Fruit fly (Drosophila melanogaster) whole organism, prepupa: Measurements from ENCODE around the gene Adk2.

Experiments
- Blimp-1 ChIP-seq: fragments of 200-800 bp; sonication (Bioruptor generic); optimal IDR thresholded peaks from 3 replicates; lab custom pipeline; 2017; ENCODE audit warnings: missing biosample characterization, missing genetic modification characterization, mild to moderate bottlenecking, moderate library complexity, missing genetic modification reagents
- CG10631 ChIP-seq: fragments of 200-800 bp; sonication (Bioruptor generic); optimal IDR thresholded peaks from 2 replicates; lab custom pipeline; 2016; ENCODE audit warnings: missing biosample characterization, missing genetic modification characterization
- CG10669 ChIP-seq: fragments of 200-800 bp; sonication (Bioruptor generic); optimal IDR thresholded peaks from 3 replicates; lab custom pipeline; 2018; ENCODE audit warnings: missing biosample characterization, mild to moderate bottlenecking, missing genetic modification characterization, moderate library complexity
- CG11762 ChIP-seq: fragments of 200-800 bp; sonication (Bioruptor generic); optimal IDR thresholded peaks from 3 replicates; lab custom pipeline; 2016; ENCODE audit warnings: missing biosample characterization, missing genetic modification characterization; ENCODE audit not compliant: insufficient read depth
- CG11902 ChIP-seq: fragments of 200-800 bp; sonication (Bioruptor generic); optimal IDR thresholded peaks from 3 replicates; lab custom pipeline; 2016; ENCODE audit warnings: missing biosample characterization, missing genetic modification characterization
- CG15336 ChIP-seq: fragments of 200-800 bp; sonication (Bioruptor generic); IDR thresholded peaks from 2 replicates; pipeline ENCODE4 v1.3.6; 2022; ENCODE audit warnings: missing biosample characterization, missing genetic modification characterization
- CG1621 ChIP-seq: fragments of 200-800 bp; sonication (Bioruptor generic); optimal IDR thresholded peaks from 3 replicates; lab custom pipeline; 2018; ENCODE audit warnings: missing biosample characterization, mild to moderate bottlenecking, missing genetic modification characterization
- CG16779 ChIP-seq: fragments of 200-800 bp; sonication (Bioruptor generic); optimal IDR thresholded peaks from 3 replicates; lab custom pipeline; 2017; ENCODE audit warnings: missing biosample characterization, mild to moderate bottlenecking, missing genetic modification characterization
- CG3032 ChIP-seq: fragments of 200-800 bp; optimal IDR thresholded peaks from 2 replicates; lab custom pipeline; 2019; ENCODE audit warnings: missing biosample characterization, mild to moderate bottlenecking, missing genetic modification characterization, moderate library complexity
- CG31627 ChIP-seq: fragments of 200-800 bp; sonication (Bioruptor generic); optimal IDR thresholded peaks from 3 replicates; lab custom pipeline; 2016; ENCODE audit warnings: missing biosample characterization, missing genetic modification characterization
- CG32006 ChIP-seq: fragments of 200-800 bp; sonication (Bioruptor generic); optimal IDR thresholded peaks from 3 replicates; lab custom pipeline; 2017; ENCODE audit warnings: missing biosample characterization, mild to moderate bottlenecking, missing genetic modification characterization
- CG34406 ChIP-seq: fragments of 200-800 bp; sonication (Bioruptor generic); optimal IDR thresholded peaks from 3 replicates; lab custom pipeline; 2016; ENCODE audit warnings: missing biosample characterization, missing genetic modification characterization
- CG3919 ChIP-seq: fragments of 200-800 bp; sonication (Bioruptor generic); optimal IDR thresholded peaks from 3 replicates; lab custom pipeline; 2016; ENCODE audit warnings: missing biosample characterization, missing genetic modification characterization
- CG4318 ChIP-seq: fragments of 200-800 bp; sonication (Bioruptor generic); optimal IDR thresholded peaks from 3 replicates; lab custom pipeline; 2017; ENCODE audit warnings: missing biosample characterization, mild to moderate bottlenecking, missing genetic modification characterization
- CG6163 ChIP-seq: fragments of 200-800 bp; sonication (Bioruptor generic); IDR thresholded peaks from 3 replicates; pipeline ENCODE4 v1.3.6; 2022; ENCODE audit warnings: missing biosample characterization, missing genetic modification characterization
- CG6276 ChIP-seq: fragments of 200-800 bp; sonication (Bioruptor generic); optimal IDR thresholded peaks from 2 replicates; lab custom pipeline; 2017; ENCODE audit warnings: missing biosample characterization, mild to moderate bottlenecking, missing genetic modification characterization
- CG6808 ChIP-seq: fragments of 200-800 bp; sonication (Bioruptor generic); optimal IDR thresholded peaks from 3 replicates; lab custom pipeline; 2017; ENCODE audit warnings: missing biosample characterization, missing genetic modification characterization, mild to moderate bottlenecking, moderate library complexity, missing genetic modification reagents
- CG7368 ChIP-seq: fragments of 200-800 bp; sonication (Bioruptor generic); optimal IDR thresholded peaks from 3 replicates; lab custom pipeline; 2016; ENCODE audit warnings: missing biosample characterization, missing genetic modification characterization
- CG8119 ChIP-seq: fragments of 200-800 bp; sonication (Bioruptor generic); IDR thresholded peaks from 3 replicates; pipeline ENCODE4 v1.3.6; 2022; ENCODE audit warnings: missing biosample characterization, missing genetic modification characterization
- CG8319 ChIP-seq: fragments of 200-800 bp; sonication (Bioruptor generic); optimal IDR thresholded peaks from 3 replicates; lab custom pipeline; 2016; ENCODE audit warnings: missing biosample characterization, missing genetic modification characterization
- CG8632 ChIP-seq: fragments of 200-800 bp; sonication (Bioruptor generic); optimal IDR thresholded peaks from 3 replicates; lab custom pipeline; 2016; ENCODE audit warnings: missing biosample characterization, missing genetic modification characterization
- CG9139 ChIP-seq: fragments of 200-800 bp; sonication (Bioruptor generic); optimal IDR thresholded peaks from 3 replicates; lab custom pipeline; 2017; ENCODE audit warnings: missing biosample characterization, mild to moderate bottlenecking, missing genetic modification characterization
- Eip75B ChIP-seq: fragments of 200-800 bp; sonication (Bioruptor generic); optimal IDR thresholded peaks from 3 replicates; lab custom pipeline; 2016; ENCODE audit warnings: missing biosample characterization, missing genetic modification characterization
- Eip78C ChIP-seq: fragments of 200-800 bp; sonication (Bioruptor generic); peaks from one replicate; lab custom pipeline; 2016; ENCODE audit warnings: missing biosample characterization, missing genetic modification characterization
- Eip93F ChIP-seq: fragments of 200-800 bp; sonication (Bioruptor generic); optimal IDR thresholded peaks from 2 replicates; lab custom pipeline; 2016; ENCODE audit warnings: missing biosample characterization, mild to moderate bottlenecking, missing genetic modification characterization
- Ets21C ChIP-seq: fragments of 200-800 bp; sonication (Bioruptor generic); optimal IDR thresholded peaks from 3 replicates; lab custom pipeline; 2016; ENCODE audit warnings: missing biosample characterization, missing genetic modification characterization
- Ets96B ChIP-seq: fragments of 200-800 bp; optimal IDR thresholded peaks from 2 replicates; lab custom pipeline; 2019; ENCODE audit warnings: missing biosample characterization, mild to moderate bottlenecking, missing genetic modification characterization, moderate library complexity
- Gug ChIP-seq: fragments of 200-800 bp; sonication (Bioruptor generic); IDR thresholded peaks from 2 replicates; pipeline ENCODE4 v1.3.6; 2022; ENCODE audit warnings: missing biosample characterization, missing genetic modification characterization
- Hr39 ChIP-seq: fragments of 200-800 bp; sonication (Bioruptor generic); optimal IDR thresholded peaks from 2 replicates; lab custom pipeline; 2016; ENCODE audit warnings: missing biosample characterization, missing genetic modification characterization
- Lpt ChIP-seq: fragments of 200-800 bp; sonication (Bioruptor generic); optimal IDR thresholded peaks from 3 replicates; lab custom pipeline; 2016; ENCODE audit warnings: missing biosample characterization, missing genetic modification characterization
- Met ChIP-seq: fragments of 200-800 bp; sonication (Bioruptor generic); optimal IDR thresholded peaks from 3 replicates; lab custom pipeline; 2016; ENCODE audit warnings: missing biosample characterization, missing genetic modification characterization
- OdsH ChIP-seq: fragments of 200-800 bp; sonication (Bioruptor generic); optimal IDR thresholded peaks from 3 replicates; lab custom pipeline; 2016; ENCODE audit warnings: missing biosample characterization, missing genetic modification characterization
- Sox102F ChIP-seq: fragments of 200-800 bp; sonication (Bioruptor generic); optimal IDR thresholded peaks from 2 replicates; lab custom pipeline; 2016; ENCODE audit warnings: missing biosample characterization, mild to moderate bottlenecking, missing genetic modification characterization
- Sox14 ChIP-seq: fragments of 200-800 bp; sonication (Bioruptor generic); optimal IDR thresholded peaks from 3 replicates; lab custom pipeline; 2016; ENCODE audit warnings: missing biosample characterization, missing genetic modification characterization
- Sox15 ChIP-seq: fragments of 200-800 bp; sonication (Bioruptor generic); optimal IDR thresholded peaks from 3 replicates; lab custom pipeline; 2016; ENCODE audit warnings: missing biosample characterization, missing genetic modification characterization
- achi ChIP-seq: fragments of 200-800 bp; sonication (Bioruptor generic); optimal IDR thresholded peaks from 3 replicates; lab custom pipeline; 2016; ENCODE audit warnings: missing biosample characterization, missing genetic modification characterization
- acj6 ChIP-seq: fragments of 200-800 bp; sonication (Bioruptor generic); optimal IDR thresholded peaks from 3 replicates; lab custom pipeline; 2016; ENCODE audit warnings: missing biosample characterization, missing genetic modification characterization
- dac ChIP-seq: fragments of 200-800 bp; sonication (Bioruptor generic); optimal IDR thresholded peaks from 2 replicates; lab custom pipeline; 2017; ENCODE audit warnings: missing biosample characterization, mild to moderate bottlenecking, missing genetic modification characterization
- dsx ChIP-seq: fragments of 200-800 bp; optimal IDR thresholded peaks from 3 replicates; lab custom pipeline; 2019; ENCODE audit warnings: missing biosample characterization, mild to moderate bottlenecking, missing genetic modification characterization, moderate library complexity; ENCODE audit not compliant: poor library complexity, severe bottlenecking
- eg ChIP-seq: fragments of 200-800 bp; sonication (Bioruptor generic); IDR thresholded peaks from 3 replicates; pipeline ENCODE4 v1.3.6; 2022; ENCODE audit warnings: missing biosample characterization, missing genetic modification characterization
- esn ChIP-seq: fragments of 200-800 bp; sonication (Bioruptor generic); optimal IDR thresholded peaks from 2 replicates; lab custom pipeline; 2016; ENCODE audit warnings: missing biosample characterization, mild to moderate bottlenecking, missing genetic modification characterization, moderate library complexity
- fd59A ChIP-seq: fragments of 200-800 bp; sonication (Bioruptor generic); optimal IDR thresholded peaks from 2 replicates; lab custom pipeline; 2017; ENCODE audit warnings: missing biosample characterization, mild to moderate bottlenecking, missing genetic modification characterization, missing genetic modification reagents
- fd85E ChIP-seq: fragments of 200-800 bp; sonication (Bioruptor generic); optimal IDR thresholded peaks from 3 replicates; lab custom pipeline; 2016; ENCODE audit warnings: missing biosample characterization, missing genetic modification characterization
- fkh ChIP-seq: fragments of 200-800 bp; sonication (Bioruptor generic); optimal IDR thresholded peaks from 3 replicates; lab custom pipeline; 2017; ENCODE audit warnings: missing biosample characterization, mild to moderate bottlenecking, missing genetic modification characterization, moderate library complexity
- lz ChIP-seq: fragments of 200-800 bp; sonication (Bioruptor generic); optimal IDR thresholded peaks from 3 replicates; lab custom pipeline; 2016; ENCODE audit warnings: missing biosample characterization, missing genetic modification characterization
- net ChIP-seq: fragments of 200-800 bp; sonication (Bioruptor generic); optimal IDR thresholded peaks from 3 replicates; lab custom pipeline; 2016; ENCODE audit warnings: missing biosample characterization, missing genetic modification characterization
- pdm3 ChIP-seq: fragments of 200-800 bp; sonication (Bioruptor generic); optimal IDR thresholded peaks from 3 replicates; lab custom pipeline; 2016; ENCODE audit warnings: missing biosample characterization, missing genetic modification characterization
- spab ChIP-seq: fragments of 200-800 bp; sonication (Bioruptor generic); optimal IDR thresholded peaks from 2 replicates; lab custom pipeline; 2017; ENCODE audit warnings: missing biosample characterization, mild to moderate bottlenecking, missing genetic modification characterization, missing genetic modification reagents
- ss ChIP-seq, 2 experiments: fragments of 200-800 bp; sonication (Bioruptor generic); optimal IDR thresholded peaks; 2 replicates in 1 of 2; 3 replicates in 1 of 2; lab custom pipeline; 2017 to 2018; ENCODE audit warnings: mild to moderate bottlenecking in 2 of 2, missing biosample characterization in 2 of 2, missing genetic modification characterization in 2 of 2, moderate library complexity in 1 of 2
- vri ChIP-seq: fragments of 200-800 bp; sonication (Bioruptor generic); optimal IDR thresholded peaks from 3 replicates; lab custom pipeline; 2016; ENCODE audit warnings: missing biosample characterization, mild to moderate bottlenecking, missing genetic modification characterization

Adk2 gene

dm6 chr3L:13041292-13042067 is 19.0 kb upstream of the Adk2 start, which contains the start of gene RpS4:
Gene RpS4 (plus strand): TSS chr3L:13041756.
- TF ChIP-seq eg (GFP tag; lab: Robert Waterston, UW) = peak; percentile 84
- TF ChIP-seq vri (GFP tag; lab: Kevin White, UChicago) = peak; percentile 86
- TF ChIP-seq ss (GFP tag; optimal IDR thresholded peaks at IDR 0.05; lab: Kevin White, UChicago) = peak; percentile 89 to 95
- peak; percentile 90 for TF ChIP-seq CG6163
- TF ChIP-seq Met (GFP tag; lab: Kevin White, UChicago) = peak; percentile 86
- no peak for TF ChIP-seq Lpt (GFP tag; lab: Kevin White, UChicago)
- TF ChIP-seq CG11902 (GFP tag; lab: Kevin White, UChicago) = peak; percentile 68
- TF ChIP-seq CG8319 (GFP tag; lab: Kevin White, UChicago) = peak; percentile 64
- TF ChIP-seq CG6276 = no peak
- TF ChIP-seq dsx (GFP tag; lab: Kevin White, UChicago) = peak; percentile 67
- peak; percentile 55 for TF ChIP-seq CG10631 (GFP tag; lab: Kevin White, UChicago)
- peak; percentile 85 for TF ChIP-seq CG7368 (GFP tag; lab: Kevin White, UChicago)
- peak; percentile 74 for TF ChIP-seq CG8632 (GFP tag; lab: Kevin White, UChicago)
- no peak for TF ChIP-seq CG4318 (GFP tag; lab: Kevin White, UChicago)
- TF ChIP-seq Sox14 (GFP tag; lab: Kevin White, UChicago) = peak; percentile 60
- peak; percentile 89 for TF ChIP-seq lz
- TF ChIP-seq fkh (GFP tag; lab: Kevin White, UChicago) = peak; percentile 79
- peak; percentile 82 for TF ChIP-seq CG34406
- TF ChIP-seq CG32006 = peak; percentile 34
- peak; percentile 69 for TF ChIP-seq CG3032 (tag; lab: Kevin White, UChicago)
- TF ChIP-seq Sox15 (GFP tag; lab: Kevin White, UChicago) = no peak
- TF ChIP-seq CG6808 = peak; percentile 79
- peak; percentile 65 for TF ChIP-seq CG15336 (GFP tag; lab: Robert Waterston, UW)
- TF ChIP-seq CG9139 (GFP tag; lab: Kevin White, UChicago) = peak; percentile 93
- TF ChIP-seq CG16779 = peak; percentile 91
- peak; percentile 94 for TF ChIP-seq CG3919
- peak; percentile 30; the same call in 1 of the 2 replicates for TF ChIP-seq Gug (GFP tag; lab: Robert Waterston, UW)
- TF ChIP-seq fd85E (GFP tag; lab: Kevin White, UChicago) = peak; percentile 89
- TF ChIP-seq esn (GFP tag; lab: Kevin White, UChicago) = peak; percentile 88
- TF ChIP-seq achi (GFP tag; lab: Kevin White, UChicago) = peak; percentile 75
- peak; percentile 74 for TF ChIP-seq spab (GFP tag; lab: Kevin White, UChicago)
- peak; percentile 65 for TF ChIP-seq acj6 (GFP tag; lab: Kevin White, UChicago)
- TF ChIP-seq pdm3 (GFP tag; lab: Kevin White, UChicago) = peak; percentile 83
- TF ChIP-seq Ets21C = peak; percentile 64
- TF ChIP-seq Eip75B (GFP tag; lab: Kevin White, UChicago) = peak; percentile 86
- peak; percentile 76 for TF ChIP-seq OdsH (GFP tag; lab: Kevin White, UChicago)
- peak; percentile 93 for TF ChIP-seq net (GFP tag; lab: Kevin White, UChicago)
- TF ChIP-seq Blimp-1 (GFP tag; lab: Kevin White, UChicago) = peak; percentile 79
- peak; percentile 96 for TF ChIP-seq Eip78C
- TF ChIP-seq dac = peak; percentile 63
- peak; percentile 88 for TF ChIP-seq CG1621
- peak; percentile 69 for TF ChIP-seq fd59A (GFP tag; lab: Kevin White, UChicago)
- peak; percentile 59 for TF ChIP-seq Ets96B (tag; lab: Kevin White, UChicago)
- TF ChIP-seq Sox102F (GFP tag; lab: Kevin White, UChicago) = peak; percentile 88
- TF ChIP-seq CG31627 = peak; percentile 83
- peak; percentile 73 for TF ChIP-seq CG11762 (GFP tag; lab: Kevin White, UChicago)
- TF ChIP-seq Hr39 (GFP tag; lab: Kevin White, UChicago) = peak; percentile 79
- TF ChIP-seq CG10669 (GFP tag; lab: Kevin White, UChicago) = peak; percentile 75
- TF ChIP-seq Eip93F (GFP tag; lab: Kevin White, UChicago) = no peak
- peak; percentile 50; the same call in 2 of the 3 replicates for TF ChIP-seq CG8119 (GFP tag; lab: Robert Waterston, UW)
